Fruit fly (Drosophila melanogaster): ENCODE measurements around the gene unc80.
A peak's percentile ranks its signal among the peaks of the same experiment; 100 is the strongest.

Gene unc80

DNA sequence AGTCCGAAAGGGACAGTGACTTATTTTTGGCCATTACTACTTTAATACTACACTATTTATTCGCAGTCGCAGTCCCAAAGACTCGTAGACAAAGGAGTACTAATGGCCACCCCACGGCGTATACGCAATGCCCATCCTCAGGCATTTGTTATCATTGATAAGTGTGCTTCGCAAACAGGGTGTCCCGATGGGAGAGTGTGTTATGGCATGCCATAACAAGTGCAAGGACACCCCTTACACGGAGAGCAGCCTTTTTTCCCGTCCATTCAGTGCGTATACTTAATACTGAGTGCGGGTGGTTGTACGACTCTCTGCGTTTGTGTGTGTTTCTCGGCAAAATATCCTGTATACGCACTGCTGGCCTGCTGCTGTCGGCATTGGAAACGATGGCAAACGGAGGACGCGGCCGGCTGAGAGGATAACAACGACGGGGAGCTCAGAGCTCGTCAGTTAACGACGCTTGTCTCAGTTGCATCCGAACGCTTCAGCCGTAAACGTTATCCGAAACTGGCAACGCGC is at the start of gene unc80:
unc80 (plus strand) TSS at position 469 of the 519 bp plus-strand sequence.
- TF ChIP-seq sc (optimal IDR thresholded peaks at IDR 0.05), result no peak
- TF ChIP-seq sc (GFP tag; optimal IDR thresholded peaks at IDR 0.05), result no peak
- no peak for TF ChIP-seq CG12155 (GFP tag; optimal IDR thresholded peaks at IDR 0.05)
- TF ChIP-seq Meics (GFP tag; optimal IDR thresholded peaks at IDR 0.05), result peak; percentile 34
- no peak for TF ChIP-seq BEAF-32 (GFP tag; optimal IDR thresholded peaks at IDR 0.05)
- TF ChIP-seq CG6683 (GFP tag; optimal IDR thresholded peaks at IDR 0.05), result no peak
- peak; percentile 9; the same call in 1 of the 2 replicates for TF ChIP-seq Adf1 (GFP tag; IDR thresholded peaks at IDR 0.05)
- no peak for TF ChIP-seq Jarid2 (GFP tag; optimal IDR thresholded peaks at IDR 0.05)
- no peak for TF ChIP-seq CG12236 (GFP tag; optimal IDR thresholded peaks at IDR 0.05)
- no peak for TF ChIP-seq CG2712 (tag; optimal IDR thresholded peaks at IDR 0.05)
- peak; percentile 51; the same call in 1 of the 2 replicates for TF ChIP-seq CG32532 (GFP tag; IDR thresholded peaks at IDR 0.05)
- 0 out of 3 replicates have a peak, but pooled peaks have one; percentile 18 for TF ChIP-seq CG14050 (GFP tag; IDR thresholded peaks at IDR 0.05)
- TF ChIP-seq pho (GFP tag; optimal IDR thresholded peaks at IDR 0.05), result peak; percentile 11
- TF ChIP-seq Hmr (GFP tag; optimal IDR thresholded peaks at IDR 0.05), result peak; percentile 59
- no peak for TF ChIP-seq pum (GFP tag; optimal IDR thresholded peaks at IDR 0.05)
- peak; percentile 18 for TF ChIP-seq CG6854 (GFP tag; optimal IDR thresholded peaks at IDR 0.05)
- TF ChIP-seq gsb-n (tag; optimal IDR thresholded peaks at IDR 0.05), result no peak
- peak; percentile 32; the same call in 1 of the 3 replicates for TF ChIP-seq dysf (GFP tag; IDR thresholded peaks at IDR 0.05)
- no peak for TF ChIP-seq ftz-f1 (GFP tag; optimal IDR thresholded peaks at IDR 0.05)
- peak; percentile 27; the same call in 1 of the 2 replicates for TF ChIP-seq lmd (GFP tag; IDR thresholded peaks at IDR 0.05)
- peak; percentile 86 for TF ChIP-seq Med (GFP tag)
- no peak for TF ChIP-seq vfl (GFP tag; optimal IDR thresholded peaks at IDR 0.05)
- TF ChIP-seq Bgb (GFP tag; IDR thresholded peaks at IDR 0.05; ENCODE audit: partially characterized antibody), result no peak
- no peak for TF ChIP-seq ind (GFP tag; optimal IDR thresholded peaks at IDR 0.05)
- no peak for TF ChIP-seq Chrac-16 (GFP tag; optimal IDR thresholded peaks at IDR 0.05)
- no peak for TF ChIP-seq toy (GFP tag; IDR thresholded peaks at IDR 0.05)
- peak; percentile 43 for TF ChIP-seq NFAT (GFP tag; IDR thresholded peaks at IDR 0.05)
- no peak for TF ChIP-seq CG16813 (GFP tag; IDR thresholded peaks at IDR 0.05; ENCODE audit: partially characterized antibody)
- no peak for TF ChIP-seq CG3995 (GFP tag; optimal IDR thresholded peaks at IDR 0.05)
- peak; percentile 65 for TF ChIP-seq CG10366 (GFP tag; IDR thresholded peaks at IDR 0.05)
- peak; percentile 59 for TF ChIP-seq CG2120 (GFP tag; optimal IDR thresholded peaks at IDR 0.05)
- 0 out of 2 replicates have a peak, but pooled peaks have one; percentile 8 for TF ChIP-seq CG7372 (GFP tag; IDR thresholded peaks at IDR 0.05)
- TF ChIP-seq CG3163 (GFP tag; optimal IDR thresholded peaks at IDR 0.05), result no peak
- TF ChIP-seq bowl (GFP tag; IDR thresholded peaks at IDR 0.05), result no peak
- no peak for TF ChIP-seq CG10431 (GFP tag; optimal IDR thresholded peaks at IDR 0.05)
- TF ChIP-seq CG10209 (GFP tag; optimal IDR thresholded peaks at IDR 0.05), result peak; percentile 7
- TF ChIP-seq CG34422 (GFP tag; IDR thresholded peaks at IDR 0.05), result no peak
- TF ChIP-seq CG16815 (GFP tag; optimal IDR thresholded peaks at IDR 0.05), result no peak
- TF ChIP-seq CG15073 (GFP tag; optimal IDR thresholded peaks at IDR 0.05), result no peak
- no peak for TF ChIP-seq cad (GFP tag; optimal IDR thresholded peaks at IDR 0.05)
- TF ChIP-seq CG1602 (GFP tag; optimal IDR thresholded peaks at IDR 0.05), result no peak
- no peak for TF ChIP-seq CG18619 (GFP tag; optimal IDR thresholded peaks at IDR 0.05)
- peak; percentile 73 for TF ChIP-seq lab (GFP tag; optimal IDR thresholded peaks at IDR 0.05)
- TF ChIP-seq CG11723 (GFP tag; optimal IDR thresholded peaks at IDR 0.05), result no peak
- peak; percentile 19 for TF ChIP-seq scrt (GFP tag; optimal IDR thresholded peaks at IDR 0.05)
- no peak for TF ChIP-seq BtbVII (GFP tag; optimal IDR thresholded peaks at IDR 0.05)
- no peak for TF ChIP-seq ab (GFP tag; optimal IDR thresholded peaks at IDR 0.05)
- peak; percentile 1 for TF ChIP-seq org-1 (GFP tag; optimal IDR thresholded peaks at IDR 0.05)
- no peak for TF ChIP-seq CG12391 (tag; optimal IDR thresholded peaks at IDR 0.05)
- TF ChIP-seq CG6813 (GFP tag; optimal IDR thresholded peaks at IDR 0.05), result no peak
- TF ChIP-seq CG15514 (GFP tag; optimal IDR thresholded peaks at IDR 0.05), result peak; percentile 19

Measured in whole organism, embryonic.